Fruit fly (Drosophila melanogaster) whole organism, prepupa: Measurements from ENCODE around the gene Qsox4.

Experiments
- Blimp-1 ChIP-seq: fragments of 200-800 bp; sonication (Bioruptor generic); optimal IDR thresholded peaks from 3 replicates; lab custom pipeline; 2017; ENCODE audit warnings: missing biosample characterization, missing genetic modification characterization, mild to moderate bottlenecking, moderate library complexity, missing genetic modification reagents
- CG10631 ChIP-seq: fragments of 200-800 bp; sonication (Bioruptor generic); optimal IDR thresholded peaks from 2 replicates; lab custom pipeline; 2016; ENCODE audit warnings: missing biosample characterization, missing genetic modification characterization
- CG10669 ChIP-seq: fragments of 200-800 bp; sonication (Bioruptor generic); optimal IDR thresholded peaks from 3 replicates; lab custom pipeline; 2018; ENCODE audit warnings: missing biosample characterization, mild to moderate bottlenecking, missing genetic modification characterization, moderate library complexity
- CG11762 ChIP-seq: fragments of 200-800 bp; sonication (Bioruptor generic); optimal IDR thresholded peaks from 3 replicates; lab custom pipeline; 2016; ENCODE audit warnings: missing biosample characterization, missing genetic modification characterization; ENCODE audit not compliant: insufficient read depth
- CG11902 ChIP-seq: fragments of 200-800 bp; sonication (Bioruptor generic); optimal IDR thresholded peaks from 3 replicates; lab custom pipeline; 2016; ENCODE audit warnings: missing biosample characterization, missing genetic modification characterization
- CG15336 ChIP-seq: fragments of 200-800 bp; sonication (Bioruptor generic); IDR thresholded peaks from 2 replicates; pipeline ENCODE4 v1.3.6; 2022; ENCODE audit warnings: missing biosample characterization, missing genetic modification characterization
- CG1621 ChIP-seq: fragments of 200-800 bp; sonication (Bioruptor generic); optimal IDR thresholded peaks from 3 replicates; lab custom pipeline; 2018; ENCODE audit warnings: missing biosample characterization, mild to moderate bottlenecking, missing genetic modification characterization
- CG3032 ChIP-seq: fragments of 200-800 bp; optimal IDR thresholded peaks from 2 replicates; lab custom pipeline; 2019; ENCODE audit warnings: missing biosample characterization, mild to moderate bottlenecking, missing genetic modification characterization, moderate library complexity
- CG31627 ChIP-seq: fragments of 200-800 bp; sonication (Bioruptor generic); optimal IDR thresholded peaks from 3 replicates; lab custom pipeline; 2016; ENCODE audit warnings: missing biosample characterization, missing genetic modification characterization
- CG32006 ChIP-seq: fragments of 200-800 bp; sonication (Bioruptor generic); optimal IDR thresholded peaks from 3 replicates; lab custom pipeline; 2017; ENCODE audit warnings: missing biosample characterization, mild to moderate bottlenecking, missing genetic modification characterization
- CG3919 ChIP-seq: fragments of 200-800 bp; sonication (Bioruptor generic); optimal IDR thresholded peaks from 3 replicates; lab custom pipeline; 2016; ENCODE audit warnings: missing biosample characterization, missing genetic modification characterization
- CG4318 ChIP-seq: fragments of 200-800 bp; sonication (Bioruptor generic); optimal IDR thresholded peaks from 3 replicates; lab custom pipeline; 2017; ENCODE audit warnings: missing biosample characterization, mild to moderate bottlenecking, missing genetic modification characterization
- CG6163 ChIP-seq: fragments of 200-800 bp; sonication (Bioruptor generic); IDR thresholded peaks from 3 replicates; pipeline ENCODE4 v1.3.6; 2022; ENCODE audit warnings: missing biosample characterization, missing genetic modification characterization
- CG6276 ChIP-seq: fragments of 200-800 bp; sonication (Bioruptor generic); optimal IDR thresholded peaks from 2 replicates; lab custom pipeline; 2017; ENCODE audit warnings: missing biosample characterization, mild to moderate bottlenecking, missing genetic modification characterization
- CG6792 ChIP-seq: fragments of 200-800 bp; sonication (Bioruptor generic); optimal IDR thresholded peaks from 3 replicates; lab custom pipeline; 2016; ENCODE audit warnings: missing biosample characterization, missing genetic modification characterization
- CG7368 ChIP-seq: fragments of 200-800 bp; sonication (Bioruptor generic); optimal IDR thresholded peaks from 3 replicates; lab custom pipeline; 2016; ENCODE audit warnings: missing biosample characterization, missing genetic modification characterization
- CG8119 ChIP-seq: fragments of 200-800 bp; sonication (Bioruptor generic); IDR thresholded peaks from 3 replicates; pipeline ENCODE4 v1.3.6; 2022; ENCODE audit warnings: missing biosample characterization, missing genetic modification characterization
- CG9139 ChIP-seq: fragments of 200-800 bp; sonication (Bioruptor generic); optimal IDR thresholded peaks from 3 replicates; lab custom pipeline; 2017; ENCODE audit warnings: missing biosample characterization, mild to moderate bottlenecking, missing genetic modification characterization
- Eip75B ChIP-seq: fragments of 200-800 bp; sonication (Bioruptor generic); optimal IDR thresholded peaks from 3 replicates; lab custom pipeline; 2016; ENCODE audit warnings: missing biosample characterization, missing genetic modification characterization
- Eip78C ChIP-seq: fragments of 200-800 bp; sonication (Bioruptor generic); peaks from one replicate; lab custom pipeline; 2016; ENCODE audit warnings: missing biosample characterization, missing genetic modification characterization
- Eip93F ChIP-seq: fragments of 200-800 bp; sonication (Bioruptor generic); optimal IDR thresholded peaks from 2 replicates; lab custom pipeline; 2016; ENCODE audit warnings: missing biosample characterization, mild to moderate bottlenecking, missing genetic modification characterization
- Ets21C ChIP-seq: fragments of 200-800 bp; sonication (Bioruptor generic); optimal IDR thresholded peaks from 3 replicates; lab custom pipeline; 2016; ENCODE audit warnings: missing biosample characterization, missing genetic modification characterization
- Ets96B ChIP-seq: fragments of 200-800 bp; optimal IDR thresholded peaks from 2 replicates; lab custom pipeline; 2019; ENCODE audit warnings: missing biosample characterization, mild to moderate bottlenecking, missing genetic modification characterization, moderate library complexity
- Gug ChIP-seq: fragments of 200-800 bp; sonication (Bioruptor generic); IDR thresholded peaks from 2 replicates; pipeline ENCODE4 v1.3.6; 2022; ENCODE audit warnings: missing biosample characterization, missing genetic modification characterization
- Hr38 ChIP-seq: sonication (Bioruptor generic); optimal IDR thresholded peaks from 2 replicates; lab custom pipeline; 2016; ENCODE audit warnings: missing biosample characterization, missing genetic modification characterization
- Hr4 ChIP-seq: fragments of 200-800 bp; sonication (Bioruptor generic); optimal IDR thresholded peaks from 3 replicates; lab custom pipeline; 2016; ENCODE audit warnings: missing biosample characterization, missing genetic modification characterization
- Lpt ChIP-seq: fragments of 200-800 bp; sonication (Bioruptor generic); optimal IDR thresholded peaks from 3 replicates; lab custom pipeline; 2016; ENCODE audit warnings: missing biosample characterization, missing genetic modification characterization
- Met ChIP-seq: fragments of 200-800 bp; sonication (Bioruptor generic); optimal IDR thresholded peaks from 3 replicates; lab custom pipeline; 2016; ENCODE audit warnings: missing biosample characterization, missing genetic modification characterization
- Smox ChIP-seq: fragments of 200-800 bp; sonication (Bioruptor generic); optimal IDR thresholded peaks from 3 replicates; lab custom pipeline; 2016; ENCODE audit warnings: missing biosample characterization, missing genetic modification characterization
- Sox102F ChIP-seq: fragments of 200-800 bp; sonication (Bioruptor generic); optimal IDR thresholded peaks from 2 replicates; lab custom pipeline; 2016; ENCODE audit warnings: missing biosample characterization, mild to moderate bottlenecking, missing genetic modification characterization
- Sox14 ChIP-seq: fragments of 200-800 bp; sonication (Bioruptor generic); optimal IDR thresholded peaks from 3 replicates; lab custom pipeline; 2016; ENCODE audit warnings: missing biosample characterization, missing genetic modification characterization
- Sox15 ChIP-seq: fragments of 200-800 bp; sonication (Bioruptor generic); optimal IDR thresholded peaks from 3 replicates; lab custom pipeline; 2016; ENCODE audit warnings: missing biosample characterization, missing genetic modification characterization
- achi ChIP-seq: fragments of 200-800 bp; sonication (Bioruptor generic); optimal IDR thresholded peaks from 3 replicates; lab custom pipeline; 2016; ENCODE audit warnings: missing biosample characterization, missing genetic modification characterization
- dac ChIP-seq: fragments of 200-800 bp; sonication (Bioruptor generic); optimal IDR thresholded peaks from 2 replicates; lab custom pipeline; 2017; ENCODE audit warnings: missing biosample characterization, mild to moderate bottlenecking, missing genetic modification characterization
- dsx ChIP-seq: fragments of 200-800 bp; optimal IDR thresholded peaks from 3 replicates; lab custom pipeline; 2019; ENCODE audit warnings: missing biosample characterization, mild to moderate bottlenecking, missing genetic modification characterization, moderate library complexity; ENCODE audit not compliant: poor library complexity, severe bottlenecking
- eg ChIP-seq: fragments of 200-800 bp; sonication (Bioruptor generic); IDR thresholded peaks from 3 replicates; pipeline ENCODE4 v1.3.6; 2022; ENCODE audit warnings: missing biosample characterization, missing genetic modification characterization
- esn ChIP-seq: fragments of 200-800 bp; sonication (Bioruptor generic); optimal IDR thresholded peaks from 2 replicates; lab custom pipeline; 2016; ENCODE audit warnings: missing biosample characterization, mild to moderate bottlenecking, missing genetic modification characterization, moderate library complexity
- fd59A ChIP-seq: fragments of 200-800 bp; sonication (Bioruptor generic); optimal IDR thresholded peaks from 2 replicates; lab custom pipeline; 2017; ENCODE audit warnings: missing biosample characterization, mild to moderate bottlenecking, missing genetic modification characterization, missing genetic modification reagents
- fkh ChIP-seq: fragments of 200-800 bp; sonication (Bioruptor generic); optimal IDR thresholded peaks from 3 replicates; lab custom pipeline; 2017; ENCODE audit warnings: missing biosample characterization, mild to moderate bottlenecking, missing genetic modification characterization, moderate library complexity
- net ChIP-seq: fragments of 200-800 bp; sonication (Bioruptor generic); optimal IDR thresholded peaks from 3 replicates; lab custom pipeline; 2016; ENCODE audit warnings: missing biosample characterization, missing genetic modification characterization
- pdm3 ChIP-seq: fragments of 200-800 bp; sonication (Bioruptor generic); optimal IDR thresholded peaks from 3 replicates; lab custom pipeline; 2016; ENCODE audit warnings: missing biosample characterization, missing genetic modification characterization
- salr ChIP-seq, 2 experiments: fragments of 200-800 bp; sonication (Bioruptor generic); optimal IDR thresholded peaks; 3 replicates each; lab custom pipeline; 2016 to 2018; ENCODE audit warnings: missing biosample characterization in 2 of 2, missing genetic modification characterization in 2 of 2, mild to moderate bottlenecking in 1 of 2
- spab ChIP-seq: fragments of 200-800 bp; sonication (Bioruptor generic); optimal IDR thresholded peaks from 2 replicates; lab custom pipeline; 2017; ENCODE audit warnings: missing biosample characterization, mild to moderate bottlenecking, missing genetic modification characterization, missing genetic modification reagents
- ss ChIP-seq, 2 experiments: fragments of 200-800 bp; sonication (Bioruptor generic); optimal IDR thresholded peaks; 2 replicates in 1 of 2; 3 replicates in 1 of 2; lab custom pipeline; 2017 to 2018; ENCODE audit warnings: mild to moderate bottlenecking in 2 of 2, missing biosample characterization in 2 of 2, missing genetic modification characterization in 2 of 2, moderate library complexity in 1 of 2
- svp ChIP-seq: fragments of 200-800 bp; sonication (Bioruptor generic); peaks from one replicate; lab custom pipeline; 2016; ENCODE audit warnings: missing biosample characterization, missing genetic modification characterization
- topi ChIP-seq: fragments of 200-800 bp; sonication (Bioruptor generic); optimal IDR thresholded peaks from 3 replicates; lab custom pipeline; 2016; ENCODE audit warnings: missing biosample characterization, missing genetic modification characterization
- vri ChIP-seq: fragments of 200-800 bp; sonication (Bioruptor generic); optimal IDR thresholded peaks from 3 replicates; lab custom pipeline; 2016; ENCODE audit warnings: missing biosample characterization, mild to moderate bottlenecking, missing genetic modification characterization

Qsox4 gene

dm6 chr3R:23721936-23722335 lies 19.4 kb downstream of the Qsox4 start (continued):
- TF ChIP-seq CG4318 (no peak), Blimp-1 (GFP tag; lab: Kevin White, UChicago) (no peak), CG6276 (GFP tag; lab: Kevin White, UChicago) (no peak), net (GFP tag; lab: Kevin White, UChicago) (no peak), Ets96B (tag; lab: Kevin White, UChicago) (no peak), Hr38 (GFP tag; lab: Kevin White, UChicago) (no peak), CG1621 (tag; lab: Kevin White, UChicago) (no peak), achi (GFP tag; lab: Kevin White, UChicago) (no peak), CG6163 (GFP tag; lab: Robert Waterston, UW) (no peak), CG3032 (tag; lab: Kevin White, UChicago) (peak; percentile 20), ss (GFP tag; optimal IDR thresholded peaks at IDR 0.05; lab: Kevin White, UChicago) (no peak), Smox (GFP tag; lab: Kevin White, UChicago) (peak; percentile 6), Eip75B (GFP tag; lab: Kevin White, UChicago) (no peak), CG11762 (GFP tag; lab: Kevin White, UChicago) (no peak), Sox15 (GFP tag; lab: Kevin White, UChicago) (no peak), fd59A (GFP tag; lab: Kevin White, UChicago) (no peak), CG6792 (GFP tag; lab: Kevin White, UChicago) (no peak), Gug (no peak), eg (GFP tag; lab: Robert Waterston, UW) (no peak), CG10669 (no peak), Ets21C (no peak), Sox14 (GFP tag; lab: Kevin White, UChicago) (no peak), CG7368 (GFP tag; lab: Kevin White, UChicago) (no peak), dsx (no peak), CG9139 (GFP tag; lab: Kevin White, UChicago) (no peak), fkh (GFP tag; lab: Kevin White, UChicago) (peak; percentile 97), CG10631 (GFP tag; lab: Kevin White, UChicago) (no peak), pdm3 (GFP tag; lab: Kevin White, UChicago) (no peak), CG3919 (no peak), Met (no peak), Eip78C (no peak), CG31627 (peak; percentile 33), Eip93F (GFP tag; lab: Kevin White, UChicago) (no peak)
- TF ChIP-seq, all 60 proteins: peak for 8

- peak; percentile 95 for TF ChIP-seq eg (GFP tag; lab: Robert Waterston, UW)
- TF ChIP-seq Sox102F = peak; percentile 68
- TF ChIP-seq fkh (GFP tag; lab: Kevin White, UChicago) = no peak
- TF ChIP-seq CG32006 (GFP tag; lab: Kevin White, UChicago) = peak; percentile 93
- TF ChIP-seq Ets96B (tag; lab: Kevin White, UChicago) = peak; percentile 90
- TF ChIP-seq CG11762 (GFP tag; lab: Kevin White, UChicago) = peak; percentile 89
- TF ChIP-seq CG11902 (GFP tag; lab: Kevin White, UChicago) = peak; percentile 66
- TF ChIP-seq svp = peak; percentile 91
- peak in 1 of 2 experiments; percentile 94 for TF ChIP-seq salr (GFP tag; optimal IDR thresholded peaks at IDR 0.05; lab: Kevin White, UChicago)
- peak; percentile 79 for TF ChIP-seq pdm3 (GFP tag; lab: Kevin White, UChicago)
- peak; percentile 74 for TF ChIP-seq topi
- peak; percentile 44 for TF ChIP-seq Eip93F (GFP tag; lab: Kevin White, UChicago)
- peak; percentile 52 for TF ChIP-seq CG31627
- TF ChIP-seq achi (GFP tag; lab: Kevin White, UChicago) = peak; percentile 92
- peak; percentile 90 for TF ChIP-seq CG6163 (GFP tag; lab: Robert Waterston, UW)
- no peak for TF ChIP-seq Hr38 (GFP tag; lab: Kevin White, UChicago)
- peak; percentile 97 for TF ChIP-seq CG8119 (GFP tag; lab: Robert Waterston, UW)
- peak; percentile 92 for TF ChIP-seq vri
- peak; percentile 89 for TF ChIP-seq CG6276 (GFP tag; lab: Kevin White, UChicago)
- peak; percentile 92 for TF ChIP-seq esn (GFP tag; lab: Kevin White, UChicago)
- TF ChIP-seq CG6792 (GFP tag; lab: Kevin White, UChicago) = peak; percentile 91
- peak; percentile 7 for TF ChIP-seq dac (GFP tag; lab: Kevin White, UChicago)
- peak; percentile 80 for TF ChIP-seq Hr4 (GFP tag; lab: Kevin White, UChicago)
- TF ChIP-seq fd59A (GFP tag; lab: Kevin White, UChicago) = peak; percentile 64
- TF ChIP-seq CG3919 = peak; percentile 92
- peak; percentile 89 for TF ChIP-seq CG3032 (tag; lab: Kevin White, UChicago)
- TF ChIP-seq Lpt (GFP tag; lab: Kevin White, UChicago) = peak; percentile 87
- TF ChIP-seq spab (GFP tag; lab: Kevin White, UChicago) = peak; percentile 81
- peak; percentile 97 for TF ChIP-seq CG15336 (GFP tag; lab: Robert Waterston, UW)
- peak; percentile 57 for TF ChIP-seq Sox14 (GFP tag; lab: Kevin White, UChicago)
- TF ChIP-seq Eip75B (GFP tag; lab: Kevin White, UChicago) = peak; percentile 80
Measured at dm6 chr3R:23722680-23723372, 20.3 kb downstream of the Qsox4 start, which contains the start of gene CG10365. Gene CG10365 (plus strand): TSS chr3R:23723331.
